Worm (Caenorhabditis elegans) whole organism, young adult: ENCODE data around the gene unc-103.
A peak's percentile ranks its signal among the peaks of the same experiment; 100 is the strongest.

Experiments
- D2030.7 ChIP-seq: fragments of 200-800 bp; sonication (Bioruptor generic); IDR thresholded peaks from 2 replicates; pipeline ENCODE4 v1.3.6; 2022; ENCODE audit warnings: missing genetic modification reagents, missing genetic modification characterization, missing compliant biosample characterization
- F10E7.11 ChIP-seq: sonication (generic microtip); optimal IDR thresholded peaks from 2 replicates; lab custom pipeline; 2017; ENCODE audit warnings: mild to moderate bottlenecking, missing genetic modification characterization, moderate library complexity, missing compliant biosample characterization
- F33H1.4 ChIP-seq: fragments of 200-800 bp; sonication (Bioruptor generic); IDR thresholded peaks from 2 replicates; pipeline ENCODE4 v1.3.6; 2022; ENCODE audit warnings: missing genetic modification reagents, missing genetic modification characterization, missing compliant biosample characterization
- F37B4.10 ChIP-seq: fragments of 200-800 bp; sonication (Bioruptor generic); IDR thresholded peaks from 2 replicates; pipeline ENCODE4 v1.3.6; 2022; ENCODE audit warnings: missing genetic modification characterization, missing compliant biosample characterization
- F57C9.4 ChIP-seq: sonication (generic microtip); optimal IDR thresholded peaks from 2 replicates; lab custom pipeline; 2017; ENCODE audit warnings: mild to moderate bottlenecking, missing genetic modification characterization, missing compliant biosample characterization
- K12H6.12 ChIP-seq: fragments of 200-800 bp; sonication (Bioruptor generic); optimal IDR thresholded peaks from 2 replicates; lab custom pipeline; 2018; ENCODE audit warnings: mild to moderate bottlenecking, missing genetic modification characterization, missing compliant biosample characterization
- Y67H2A.10 ChIP-seq: fragments of 200-800 bp; sonication (Bioruptor generic); conservative IDR thresholded peaks from 2 replicates; pipeline ENCODE4 v1.3.6; 2022; ENCODE audit warnings: missing genetic modification reagents, missing genetic modification characterization, missing compliant biosample characterization
- Y95B8A.8 ChIP-seq: fragments of 200-800 bp; sonication (Bioruptor generic); IDR thresholded peaks from 2 replicates; pipeline ENCODE4 v1.3.6; 2022; ENCODE audit warnings: missing genetic modification reagents, missing genetic modification characterization, missing compliant biosample characterization
- ZK185.1 ChIP-seq: sonication (generic microtip); optimal IDR thresholded peaks from 2 replicates; lab custom pipeline; 2016; ENCODE audit warnings: mild to moderate bottlenecking, missing genetic modification characterization, missing compliant biosample characterization; ENCODE audit not compliant: poor library complexity, severe bottlenecking
- akir-1 ChIP-seq: fragments of 200-800 bp; sonication (Bioruptor generic); optimal IDR thresholded peaks from 2 replicates; lab custom pipeline; 2018; ENCODE audit warnings: mild to moderate bottlenecking, missing genetic modification characterization, moderate library complexity, missing compliant biosample characterization
- attf-6 ChIP-seq: fragments of 200-800 bp; sonication (Bioruptor generic); IDR thresholded peaks from 2 replicates; pipeline ENCODE4 v1.3.6; 2022; ENCODE audit warnings: missing genetic modification reagents, missing genetic modification characterization, missing compliant biosample characterization
- cebp-1 ChIP-seq, 2 experiments: fragments of 200-800 bp in 1 of 2; sonication (Bioruptor generic) in 1 of 2; sonication (generic microtip) in 1 of 2; IDR thresholded peaks in 1 of 2; optimal IDR thresholded peaks in 1 of 2; 2 replicates each; pipeline versions ENCODE4 v1.3.6 to Lab custom; 2017 to 2022; ENCODE audit warnings: missing compliant biosample characterization in 2 of 2, missing genetic modification characterization in 2 of 2, mild to moderate bottlenecking in 1 of 2, missing genetic modification reagents in 1 of 2, moderate library complexity in 1 of 2
- ceh-100 ChIP-seq: fragments of 200-800 bp; sonication (Bioruptor generic); IDR thresholded peaks from 2 replicates; pipeline ENCODE4 v1.3.6; 2022; ENCODE audit warnings: missing genetic modification reagents, missing genetic modification characterization, missing compliant biosample characterization
- ceh-27 ChIP-seq: fragments of 200-800 bp; sonication (Bioruptor generic); optimal IDR thresholded peaks from 2 replicates; lab custom pipeline; 2018; ENCODE audit warnings: mild to moderate bottlenecking, missing genetic modification characterization, moderate library complexity, missing compliant biosample characterization
- ceh-58 ChIP-seq: fragments of 200-800 bp; sonication (Bioruptor generic); IDR thresholded peaks from 2 replicates; pipeline ENCODE4 v1.3.6; 2022; ENCODE audit warnings: missing genetic modification characterization, missing compliant biosample characterization
- ceh-91 ChIP-seq: fragments of 200-800 bp; sonication (Bioruptor generic); IDR thresholded peaks from 2 replicates; pipeline ENCODE4 v1.3.6; 2022; ENCODE audit warnings: missing genetic modification reagents, missing genetic modification characterization, missing compliant biosample characterization
- dox-1 ChIP-seq: fragments of 200-800 bp; sonication (Bioruptor generic); IDR thresholded peaks from 2 replicates; pipeline ENCODE4 v1.3.6; 2022; ENCODE audit warnings: missing genetic modification reagents, missing genetic modification characterization, missing compliant biosample characterization
- efl-1 ChIP-seq: fragments of 150-350 bp; optimal IDR thresholded peaks from 2 replicates; lab custom pipeline; 2014; ENCODE audit warnings: missing biosample characterization, missing genetic modification reagents, missing genetic modification characterization
- ekl-4 ChIP-seq: fragments of 200-800 bp; sonication (Bioruptor generic); IDR thresholded peaks from 2 replicates; pipeline ENCODE4 v1.3.6; 2022; ENCODE audit warnings: missing genetic modification reagents, missing genetic modification characterization, missing compliant biosample characterization
- hmg-1.2 ChIP-seq: fragments of 200-800 bp; sonication (Bioruptor generic); IDR thresholded peaks from 2 replicates; pipeline ENCODE4 v1.3.6; 2022; ENCODE audit warnings: missing genetic modification reagents, missing genetic modification characterization, missing compliant biosample characterization
- lin-35 ChIP-seq, 3 experiments: fragments of 150-350 bp in 2 of 3; sonication (generic microtip) in 1 of 3; optimal IDR thresholded peaks; 2 replicates each; lab custom pipeline; 2014 to 2018; ENCODE audit warnings: missing biosample characterization in 3 of 3, missing genetic modification characterization in 3 of 3, missing genetic modification reagents in 3 of 3
- mcd-1 ChIP-seq: fragments of 200-800 bp; sonication (Bioruptor generic); IDR thresholded peaks from 2 replicates; pipeline ENCODE4 v1.3.6; 2022; ENCODE audit warnings: missing genetic modification reagents, missing genetic modification characterization, missing compliant biosample characterization
- nfya-1 ChIP-seq: sonication (generic microtip); optimal IDR thresholded peaks from 2 replicates; lab custom pipeline; 2017; ENCODE audit warnings: antibody characterized with exemption, missing compliant biosample characterization, missing genetic modification characterization, borderline replicate concordance; ENCODE audit not compliant: insufficient read depth
- nhr-80 ChIP-seq: sonication (generic microtip); optimal IDR thresholded peaks from 2 replicates; lab custom pipeline; 2016; ENCODE audit warnings: missing genetic modification characterization, missing compliant biosample characterization
- pbrm-1 ChIP-seq: fragments of 200-800 bp; sonication (Bioruptor generic); IDR thresholded peaks from 2 replicates; pipeline ENCODE4 v1.3.6; 2022; ENCODE audit warnings: missing genetic modification reagents, missing genetic modification characterization, missing compliant biosample characterization
- rpc-1 ChIP-seq, 2 experiments: fragments of 150-350 bp in 1 of 2; sonication (generic microtip) in 1 of 2; optimal IDR thresholded peaks; 2 replicates each; lab custom pipeline; 2014 to 2018; ENCODE audit warnings: missing biosample characterization in 1 of 2, missing genetic modification characterization in 1 of 2, missing genetic modification reagents in 1 of 2, missing genotype in 1 of 2
- sdz-38 ChIP-seq: sonication (generic microtip); optimal IDR thresholded peaks from 2 replicates; lab custom pipeline; 2016; ENCODE audit warnings: missing genotype, missing genetic modification characterization, missing compliant biosample characterization
- snpc-1.3 ChIP-seq: sonication (generic microtip); optimal IDR thresholded peaks from 2 replicates; lab custom pipeline; 2017; ENCODE audit warnings: missing genetic modification characterization, mild to moderate bottlenecking, missing compliant biosample characterization, antibody characterized with exemption, moderate library complexity, missing genotype, missing genetic modification reagents; ENCODE audit not compliant: insufficient read depth
- sptf-2 ChIP-seq: fragments of 200-800 bp; sonication (Bioruptor generic); optimal IDR thresholded peaks from 2 replicates; lab custom pipeline; 2018; ENCODE audit warnings: mild to moderate bottlenecking, missing genetic modification characterization, missing compliant biosample characterization
- ztf-6 ChIP-seq: fragments of 200-800 bp; sonication (Bioruptor generic); IDR thresholded peaks from 2 replicates; pipeline ENCODE4 v1.3.6; 2022; ENCODE audit warnings: missing genetic modification reagents, missing genetic modification characterization, missing compliant biosample characterization

The unc-103 gene

DNA sequence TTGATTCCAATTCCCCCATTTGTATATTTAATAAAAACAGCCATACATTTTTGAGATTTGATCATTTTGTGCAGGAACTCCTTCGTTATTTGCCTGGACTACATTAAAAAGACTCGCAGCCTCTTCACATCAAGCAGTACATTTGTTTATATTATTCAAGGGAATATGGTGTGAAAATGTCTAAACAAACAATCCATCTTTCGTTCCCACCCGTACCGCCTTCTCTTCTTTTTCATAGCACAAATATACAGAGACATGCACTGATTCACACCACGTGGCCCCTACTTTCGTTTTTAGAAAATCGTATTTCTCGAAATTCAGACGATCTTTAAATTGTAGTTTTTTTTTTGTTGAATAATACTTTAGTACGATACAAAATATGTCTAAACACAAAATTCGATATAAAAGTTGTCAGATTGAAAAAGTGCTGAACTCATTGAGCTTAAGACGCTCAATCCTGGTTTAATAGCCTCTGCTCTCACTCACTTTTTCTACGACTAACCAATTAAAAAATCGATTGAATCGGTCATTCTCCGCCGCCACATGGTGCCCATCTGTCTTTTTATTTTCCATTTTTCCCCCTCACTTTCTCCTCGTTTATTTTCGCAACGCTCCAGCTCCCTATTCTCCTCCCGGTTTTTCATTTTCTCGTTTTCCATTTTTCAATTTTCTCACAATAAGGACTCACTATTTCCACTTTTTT, 80.3 kb downstream of the unc-103 start (continued):
- TF ChIP-seq snpc-1.3 (tag; lab: Kevin White, UChicago) (peak; percentile 41), F10E7.11 (tag; lab: Kevin White, UChicago) (peak; percentile 63), pbrm-1 (peak; percentile 55; the same call in 1 of the 2 replicates), attf-6 (GFP tag; lab: Robert Waterston, UW) (0 out of 2 replicates have a peak, but pooled peaks have one; percentile 9)

DNA sequence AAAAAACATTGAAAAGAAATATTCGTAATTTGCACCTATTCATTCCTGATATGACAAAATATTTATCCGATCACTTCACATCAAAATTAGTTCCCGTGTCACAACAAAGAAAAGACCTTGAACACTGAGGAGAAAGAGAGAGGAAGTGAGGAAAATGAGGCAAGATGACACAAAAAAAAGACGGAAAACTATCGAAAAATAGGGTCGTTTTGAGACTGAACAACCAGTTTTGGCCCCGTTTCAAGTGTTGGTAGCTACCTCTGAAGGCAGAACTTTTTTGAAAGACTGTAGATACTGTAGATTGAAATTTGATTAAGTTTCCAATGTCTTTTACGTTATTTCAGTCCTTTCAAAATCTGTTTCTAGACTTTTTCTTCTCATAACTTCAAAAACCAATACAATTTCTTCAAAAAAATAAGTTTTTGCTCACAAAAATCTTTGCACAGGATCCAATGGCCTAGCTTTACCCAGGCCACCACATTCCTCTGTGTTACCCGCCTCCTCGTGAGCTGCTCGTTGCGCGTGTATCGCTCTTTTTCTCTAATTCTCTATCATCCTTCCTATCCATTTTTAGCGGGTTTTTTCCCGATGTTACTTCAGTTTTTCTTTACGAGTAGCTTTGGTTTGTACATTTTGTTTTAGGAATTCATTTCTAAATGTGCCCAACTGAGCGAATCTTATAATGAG, 81.3 kb downstream of the unc-103 start:
- TF ChIP-seq F57C9.4 (tag; lab: Kevin White, UChicago) (no peak), akir-1 (GFP tag; lab: Kevin White, UChicago) (no peak), ceh-100 (GFP tag; lab: Robert Waterston, UW) (no peak), cebp-1 (GFP tag; IDR thresholded peaks at IDR 0.05; lab: Robert Waterston, UW) (no peak), cebp-1 (tag; optimal IDR thresholded peaks at IDR 0.05; lab: Kevin White, UChicago) (peak; percentile 45), F33H1.4 (no peak), ekl-4 (peak; percentile 31; the same call in 1 of the 2 replicates), sdz-38 (no peak), mcd-1 (GFP tag; lab: Robert Waterston, UW) (0 out of 2 replicates have a peak, but pooled peaks have one; percentile 25), lin-35 (GFP tag; optimal IDR thresholded peaks at IDR 0.05; lab: Kevin White, UChicago) (peak in 1 of 3 experiments; percentile 23), Y67H2A.10 (GFP tag; lab: Robert Waterston, UW) (0 out of 2 replicates have a peak, but pooled peaks have one; percentile 14), ztf-6 (GFP tag; lab: Robert Waterston, UW) (0 out of 2 replicates have a peak, but pooled peaks have one; percentile 13), nhr-80 (tag; lab: Kevin White, UChicago) (no peak), ZK185.1 (tag; lab: Kevin White, UChicago) (peak; percentile 11), ceh-27 (GFP tag; lab: Kevin White, UChicago) (peak; percentile 19), hmg-1.2 (GFP tag; lab: Robert Waterston, UW) (peak; percentile 66; the same call in 1 of the 2 replicates), nfya-1 (tag; lab: Kevin White, UChicago) (no peak), efl-1 (GFP tag; lab: Kevin White, UChicago) (peak; percentile 57), Y95B8A.8 (GFP tag; lab: Robert Waterston, UW) (no peak), sptf-2 (GFP tag; lab: Kevin White, UChicago) (no peak), ceh-91 (GFP tag; lab: Robert Waterston, UW) (no peak), D2030.7 (GFP tag; lab: Robert Waterston, UW) (0 out of 2 replicates have a peak, but pooled peaks have one; percentile 18), K12H6.12 (peak; percentile 26), dox-1 (GFP tag; lab: Robert Waterston, UW) (0 out of 2 replicates have a peak, but pooled peaks have one; percentile 20), rpc-1 (optimal IDR thresholded peaks at IDR 0.05; lab: Kevin White, UChicago) (no peak), rpc-1 (tag; optimal IDR thresholded peaks at IDR 0.05; lab: Kevin White, UChicago) (no peak), F37B4.10 (GFP tag; lab: Robert Waterston, UW) (no peak), ceh-58 (GFP tag; lab: Robert Waterston, UW) (no peak)
